Comparison of ENCODE assay signal across 1 fruit fly cellular context in genomic region chr3R:14654231-14654975, dm6.
TF ChIP-seq lines count a peak whose summit lies in the region.

No protein-coding gene starts in this region.

TF ChIP-seq in whole organism, embryonic, 481 proteins besides CTCF, POLR2A, EP300 and RAD21 (continued from another document):
- TF ChIP-seq Dbx (GFP tag; IDR thresholded peaks at IDR 0.05; lab: Robert Waterston, UW) (peak; percentile 57; the same call in 2 of the 3 replicates), Hr78 (GFP tag; optimal IDR thresholded peaks at IDR 0.05; lab: Kevin White, UChicago) (no peak), Dek (tag; optimal IDR thresholded peaks at IDR 0.05; lab: Kevin White, UChicago) (peak; percentile 11), Hr39 (optimal IDR thresholded peaks at IDR 0.05; lab: Kevin White, UChicago) (no peak), CG43689 (GFP tag; IDR thresholded peaks at IDR 0.05; lab: Robert Waterston, UW) (no peak), CG17359 (tag; optimal IDR thresholded peaks at IDR 0.05; lab: Kevin White, UChicago) (no peak), Sry-β (GFP tag; optimal IDR thresholded peaks at IDR 0.05; lab: Kevin White, UChicago) (no peak), gsb (GFP tag; IDR thresholded peaks at IDR 0.05; lab: Robert Waterston, UW) (no peak), CG12769 (tag; optimal IDR thresholded peaks at IDR 0.05; lab: Kevin White, UChicago) (peak; percentile 42), usp (GFP tag; optimal IDR thresholded peaks at IDR 0.05; lab: Kevin White, UChicago) (no peak), cg (GFP tag; optimal IDR thresholded peaks at IDR 0.05; lab: Kevin White, UChicago) (no peak), CG7987 (GFP tag; optimal IDR thresholded peaks at IDR 0.05; lab: Kevin White, UChicago) (no peak), wek (GFP tag; optimal IDR thresholded peaks at IDR 0.05; lab: Kevin White, UChicago) (no peak), vfl (GFP tag; optimal IDR thresholded peaks at IDR 0.05; lab: Kevin White, UChicago) (no peak), Myb (GFP tag; optimal IDR thresholded peaks at IDR 0.05; lab: Kevin White, UChicago) (no peak), CG7786 (GFP tag; optimal IDR thresholded peaks at IDR 0.05; lab: Kevin White, UChicago) (peak; percentile 26), ems (GFP tag; optimal IDR thresholded peaks at IDR 0.05; lab: Kevin White, UChicago) (no peak), CG15011 (GFP tag; optimal IDR thresholded peaks at IDR 0.05; lab: Kevin White, UChicago) (no peak), CG9727 (GFP tag; optimal IDR thresholded peaks at IDR 0.05; lab: Kevin White, UChicago) (no peak), CG33557 (GFP tag; optimal IDR thresholded peaks at IDR 0.05; lab: Kevin White, UChicago) (no peak), CG17186 (GFP tag; optimal IDR thresholded peaks at IDR 0.05; lab: Kevin White, UChicago) (no peak), Ets65A (GFP tag; lab: Kevin White, UChicago) (peak; percentile 85), D19B (GFP tag; optimal IDR thresholded peaks at IDR 0.05; lab: Kevin White, UChicago) (no peak), Hr3 (GFP tag; optimal IDR thresholded peaks at IDR 0.05; lab: Kevin White, UChicago) (no peak), repo (GFP tag; optimal IDR thresholded peaks at IDR 0.05; lab: Kevin White, UChicago) (no peak), GATAe (GFP tag; conservative IDR thresholded peaks at IDR 0.05; lab: Robert Waterston, UW) (no peak), Xbp1 (GFP tag; optimal IDR thresholded peaks at IDR 0.05; lab: Kevin White, UChicago) (no peak), cas (GFP tag; IDR thresholded peaks at IDR 0.05; lab: Robert Waterston, UW) (no peak), Dp (GFP tag; optimal IDR thresholded peaks at IDR 0.05; lab: Kevin White, UChicago) (no peak), CG2889 (GFP tag; IDR thresholded peaks at IDR 0.05; lab: Robert Waterston, UW) (no peak), Ravus (GFP tag; IDR thresholded peaks at IDR 0.05; lab: Robert Waterston, UW) (no peak), bigmax (GFP tag; optimal IDR thresholded peaks at IDR 0.05; lab: Kevin White, UChicago) (no peak), Fer2 (tag; optimal IDR thresholded peaks at IDR 0.05; lab: Kevin White, UChicago) (no peak), CG31224 (GFP tag; IDR thresholded peaks at IDR 0.05; lab: Robert Waterston, UW) (peak; percentile 38; the same call in 1 of the 2 replicates), mld (GFP tag; IDR thresholded peaks at IDR 0.05; lab: Robert Waterston, UW; ENCODE audit: partially characterized antibody) (0 out of 3 replicates have a peak, but pooled peaks have one; percentile 9), E2f2 (GFP tag; IDR thresholded peaks at IDR 0.05; lab: Robert Waterston, UW) (no peak), CG3065 (GFP tag; optimal IDR thresholded peaks at IDR 0.05; lab: Kevin White, UChicago) (no peak)
TF ChIP-seq in whole organism, embryonic: peak in this region for 29.
